Worm (Caenorhabditis elegans): ENCODE results near the gene H43E16.1.

ce11 chrII:6661211-6661610 lies 12.9 kb upstream of the H43E16.1 start, which contains the start of gene T19D12.2:
- no peak for TF ChIP-seq daf-8 (GFP tag; IDR thresholded peaks at IDR 0.05)
- TF ChIP-seq ama-1 (optimal IDR thresholded peaks at IDR 0.05), result no peak
- TF ChIP-seq hlh-30 (tag; optimal IDR thresholded peaks at IDR 0.05; ENCODE audit: insufficient read depth), result no peak
- TF ChIP-seq zip-11 (GFP tag; IDR thresholded peaks at IDR 0.05), result no peak
- TF ChIP-seq pqm-1 (tag; optimal IDR thresholded peaks at IDR 0.05), result peak; percentile 93
- no peak for TF ChIP-seq Y105C5A.15 (GFP tag; IDR thresholded peaks at IDR 0.05)
- TF ChIP-seq lsy-2 (tag; optimal IDR thresholded peaks at IDR 0.05), result no peak
- TF ChIP-seq egl-43 (GFP tag; IDR thresholded peaks at IDR 0.05), result no peak
- TF ChIP-seq lin-39 (tag; optimal IDR thresholded peaks at IDR 0.05), result no peak
